Fruit fly (Drosophila melanogaster): ENCODE measurements around the gene CG4461.

DNA sequence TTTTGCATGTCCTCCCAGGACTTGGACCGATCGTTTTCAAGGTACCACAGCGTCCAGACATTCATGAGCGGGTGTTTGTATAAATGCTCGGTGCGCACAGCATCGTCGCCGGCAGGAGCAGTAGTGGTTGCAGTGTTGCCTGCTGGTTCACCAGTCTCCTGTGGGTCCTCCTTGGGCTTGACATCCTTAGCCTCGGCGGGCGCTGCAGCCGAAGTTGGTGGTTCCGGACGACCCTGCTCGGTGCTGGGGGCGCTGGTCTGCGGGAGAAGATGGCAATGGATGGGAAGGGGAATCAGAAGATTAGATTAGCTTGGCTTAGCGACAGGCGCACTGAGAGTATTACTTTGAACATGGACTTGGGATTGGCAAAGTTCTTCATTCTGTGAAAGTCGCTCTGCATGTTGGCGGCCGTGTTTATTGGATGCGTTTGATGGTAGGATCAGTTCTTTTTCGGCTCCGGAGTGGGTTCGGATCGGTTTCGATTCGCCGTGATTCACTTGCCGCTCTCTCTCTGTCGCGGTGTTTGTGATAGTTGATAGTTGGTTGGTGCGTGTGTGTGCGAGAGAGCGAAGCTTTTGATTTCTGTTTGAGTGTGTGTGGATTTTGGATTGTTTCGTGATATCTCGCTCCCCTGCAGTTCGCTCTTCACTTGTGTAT lies 25.6 kb downstream of the CG4461 start:
- TF ChIP-seq CG16779 (tag; optimal IDR thresholded peaks at IDR 0.05) (no peak), dsx (GFP tag; optimal IDR thresholded peaks at IDR 0.05; ENCODE audit: poor library complexity, severe bottlenecking) (no peak), Sox102F (GFP tag; optimal IDR thresholded peaks at IDR 0.05) (no peak), CG3919 (GFP tag; optimal IDR thresholded peaks at IDR 0.05) (no peak), Gug (GFP tag; IDR thresholded peaks at IDR 0.05) (no peak), Lpt (GFP tag; optimal IDR thresholded peaks at IDR 0.05) (no peak), Hr4 (GFP tag; optimal IDR thresholded peaks at IDR 0.05) (no peak), CG3032 (tag; optimal IDR thresholded peaks at IDR 0.05) (no peak), achi (GFP tag; optimal IDR thresholded peaks at IDR 0.05) (no peak), CG6276 (GFP tag; optimal IDR thresholded peaks at IDR 0.05) (no peak)
